Worm (Caenorhabditis elegans): ENCODE data around the gene C09E10.3.
A peak's percentile ranks its signal among the peaks of the same experiment; 100 is the strongest.

Gene C09E10.3

DNA sequence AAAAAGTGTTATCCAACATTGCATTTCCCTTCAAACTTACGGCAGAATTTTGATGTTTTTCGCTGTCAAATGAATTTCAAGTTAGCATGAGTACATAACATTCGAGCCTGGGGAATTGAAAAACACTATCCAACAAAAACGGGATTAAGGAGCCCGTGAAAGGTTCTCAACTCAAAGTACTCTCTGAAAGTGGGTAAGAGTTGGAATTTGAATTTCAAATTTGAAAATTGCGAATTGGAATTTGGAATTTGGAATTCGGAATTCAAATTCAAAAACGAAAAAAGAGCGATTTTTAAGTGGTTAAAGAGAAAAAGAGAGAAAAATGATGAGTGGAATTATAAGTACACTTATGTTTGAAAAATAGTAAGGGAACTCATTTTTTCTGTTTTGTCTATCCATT lies at the start of gene C09E10.3, which contains the start of gene dgk-1:
TSS of gene C09E10.3 (minus strand) at position 101 of the 400 bp plus-strand sequence.
TSS of gene dgk-1 (minus strand) at position 183 of the 400 bp plus-strand sequence.
- TF ChIP-seq ces-1 (GFP tag; optimal IDR thresholded peaks at IDR 0.05) = no peak
- TF ChIP-seq sptf-1 (tag; optimal IDR thresholded peaks at IDR 0.05) = no peak
- TF ChIP-seq mls-2 (tag; optimal IDR thresholded peaks at IDR 0.05) = no peak
- no peak for TF ChIP-seq tbx-8 (GFP tag; optimal IDR thresholded peaks at IDR 0.05)
- TF ChIP-seq elt-1 (tag; optimal IDR thresholded peaks at IDR 0.05; ENCODE audit: borderline replicate concordance, insufficient read depth) = no peak
- TF ChIP-seq nhr-12 (tag; optimal IDR thresholded peaks at IDR 0.05) = no peak
- TF ChIP-seq ceh-39 (tag; optimal IDR thresholded peaks at IDR 0.05) = no peak
- TF ChIP-seq mep-1 (tag; optimal IDR thresholded peaks at IDR 0.05) = no peak
- TF ChIP-seq unc-62 (GFP tag; optimal IDR thresholded peaks at IDR 0.05) = no peak
- no peak for TF ChIP-seq mab-5 (tag; optimal IDR thresholded peaks at IDR 0.05)
- no peak for TF ChIP-seq drap-1 (GFP tag; optimal IDR thresholded peaks at IDR 0.05)
- TF ChIP-seq M03D4.4 (tag; optimal IDR thresholded peaks at IDR 0.05) = no peak

ce11 chrX:1038347-1038746 lies 47.2 kb upstream of the C09E10.3 start, which contains the start of gene F55A4.7:
Gene F55A4.7, minus strand, starts transcription at chrX:1038447.
- no peak for TF ChIP-seq ham-2 (GFP tag; optimal IDR thresholded peaks at IDR 0.05)

ce11 chrX:1035039-1035598 lies 43.9 kb upstream of the C09E10.3 start, which contains the start of the genes stau-1 and sec-22:
Gene stau-1, minus strand, starts transcription at chrX:1035286.
Gene sec-22, plus strand, starts transcription at chrX:1035548.
- TF ChIP-seq lin-32 (GFP tag; optimal IDR thresholded peaks at IDR 0.05) (no peak), drap-1 (GFP tag; optimal IDR thresholded peaks at IDR 0.05) (no peak), unc-62 (GFP tag; optimal IDR thresholded peaks at IDR 0.05) (no peak), nhr-12 (tag; optimal IDR thresholded peaks at IDR 0.05) (no peak), pha-4 (tag; optimal IDR thresholded peaks at IDR 0.05) (peak; percentile 45), ceh-83 (GFP tag; optimal IDR thresholded peaks at IDR 0.05) (no peak), lsy-2 (tag; optimal IDR thresholded peaks at IDR 0.05) (peak; percentile 7), M03D4.4 (tag; optimal IDR thresholded peaks at IDR 0.05) (no peak), flh-1 (GFP tag; optimal IDR thresholded peaks at IDR 0.05) (no peak), mep-1 (tag; optimal IDR thresholded peaks at IDR 0.05) (peak; percentile 14), lin-13 (tag; optimal IDR thresholded peaks at IDR 0.05) (peak; percentile 7), unc-39 (tag; optimal IDR thresholded peaks at IDR 0.05) (no peak), blmp-1 (tag; optimal IDR thresholded peaks at IDR 0.05) (no peak), elt-3 (tag; optimal IDR thresholded peaks at IDR 0.05) (no peak), cnd-1 (tag; optimal IDR thresholded peaks at IDR 0.05) (peak; percentile 0), zip-8 (tag; optimal IDR thresholded peaks at IDR 0.05) (no peak), ces-1 (GFP tag; optimal IDR thresholded peaks at IDR 0.05) (peak; percentile 19), nhr-28 (tag; optimal IDR thresholded peaks at IDR 0.05) (no peak), bed-3 (GFP tag; optimal IDR thresholded peaks at IDR 0.05) (no peak), ztf-11 (tag; optimal IDR thresholded peaks at IDR 0.05) (no peak), hlh-1 (tag; optimal IDR thresholded peaks at IDR 0.05) (peak; percentile 16), nhr-2 (tag; optimal IDR thresholded peaks at IDR 0.05) (no peak), ceh-43 (GFP tag; optimal IDR thresholded peaks at IDR 0.05) (no peak), tbx-8 (GFP tag; optimal IDR thresholded peaks at IDR 0.05) (no peak), nhr-237 (tag; optimal IDR thresholded peaks at IDR 0.05) (no peak), ceh-39 (tag; optimal IDR thresholded peaks at IDR 0.05) (peak; percentile 27), sem-2 (GFP tag; optimal IDR thresholded peaks at IDR 0.05) (no peak)

DNA sequence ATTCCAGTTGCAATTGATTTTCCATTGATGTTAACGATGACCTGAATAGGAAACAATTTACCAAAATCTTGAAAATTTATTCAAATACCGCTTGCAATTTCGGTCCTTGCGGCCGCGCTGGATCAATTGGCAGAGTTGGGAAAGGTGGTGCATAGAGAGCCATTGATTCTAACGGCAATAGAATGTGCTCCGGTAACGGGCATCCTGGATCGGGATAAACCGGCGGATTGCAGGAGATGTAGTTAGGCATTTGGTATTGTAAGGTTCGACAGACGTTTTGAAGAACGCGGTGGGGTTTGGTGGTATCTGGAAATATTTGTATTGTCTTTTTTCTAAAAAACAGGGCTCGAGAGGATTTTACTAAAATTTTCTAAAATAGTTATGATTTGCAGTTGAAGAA lies 39.7 kb upstream of the C09E10.3 start:
- TF ChIP-seq zip-8 (tag; optimal IDR thresholded peaks at IDR 0.05) = no peak
- TF ChIP-seq flh-1 (GFP tag; optimal IDR thresholded peaks at IDR 0.05) = no peak
- no peak for TF ChIP-seq nhr-76 (tag; optimal IDR thresholded peaks at IDR 0.05)
- TF ChIP-seq ces-1 (GFP tag; optimal IDR thresholded peaks at IDR 0.05) = no peak
- no peak for TF ChIP-seq sem-2 (GFP tag; optimal IDR thresholded peaks at IDR 0.05)

ce11 chrX:1027370-1027769 lies 36.2 kb upstream of the C09E10.3 start:
- TF ChIP-seq mab-5 (tag; optimal IDR thresholded peaks at IDR 0.05) (no peak), drap-1 (GFP tag; optimal IDR thresholded peaks at IDR 0.05) (no peak), blmp-1 (tag; optimal IDR thresholded peaks at IDR 0.05) (no peak), unc-39 (tag; optimal IDR thresholded peaks at IDR 0.05) (no peak), nhr-2 (tag; optimal IDR thresholded peaks at IDR 0.05) (no peak), lsy-2 (tag; optimal IDR thresholded peaks at IDR 0.05) (no peak), nhr-76 (tag; optimal IDR thresholded peaks at IDR 0.05) (no peak), nhr-28 (tag; optimal IDR thresholded peaks at IDR 0.05) (no peak), mls-2 (tag; optimal IDR thresholded peaks at IDR 0.05) (no peak), tbx-8 (GFP tag; optimal IDR thresholded peaks at IDR 0.05) (no peak), hlh-1 (tag; optimal IDR thresholded peaks at IDR 0.05) (no peak), pha-4 (tag; optimal IDR thresholded peaks at IDR 0.05) (no peak), sem-2 (GFP tag; optimal IDR thresholded peaks at IDR 0.05) (no peak), ceh-43 (GFP tag; optimal IDR thresholded peaks at IDR 0.05) (no peak), bed-3 (GFP tag; optimal IDR thresholded peaks at IDR 0.05) (no peak), ham-2 (GFP tag; optimal IDR thresholded peaks at IDR 0.05) (no peak), mep-1 (tag; optimal IDR thresholded peaks at IDR 0.05) (no peak), elt-3 (tag; optimal IDR thresholded peaks at IDR 0.05) (no peak), zip-8 (tag; optimal IDR thresholded peaks at IDR 0.05) (no peak), ces-1 (GFP tag; optimal IDR thresholded peaks at IDR 0.05) (no peak)

Measured in whole organism, mixed stage, embryonic.